Fruit fly (Drosophila melanogaster) whole organism, embryonic: ENCODE data around the gene Ipo9.

Experiments used
- ATbp ChIP-seq: fragments of 200-800 bp; sonication (Bioruptor generic); optimal IDR thresholded peaks from 2 replicates; lab custom pipeline; 2017; ENCODE audit warnings: missing biosample characterization, mild to moderate bottlenecking, missing genetic modification characterization, missing genetic modification reagents
- Bdp1 ChIP-seq: fragments of 200-800 bp; sonication (Bioruptor generic); optimal IDR thresholded peaks from 3 replicates; lab custom pipeline; 2016; ENCODE audit warnings: missing biosample characterization, missing genetic modification characterization
- CG12219 ChIP-seq: fragments of 200-800 bp; sonication (Bioruptor generic); optimal IDR thresholded peaks from 3 replicates; lab custom pipeline; 2018; ENCODE audit warnings: missing biosample characterization, mild to moderate bottlenecking, missing genetic modification characterization
- CG13894 ChIP-seq: fragments of 200-800 bp; sonication (Bioruptor generic); optimal IDR thresholded peaks from 3 replicates; lab custom pipeline; 2018; ENCODE audit warnings: missing biosample characterization, mild to moderate bottlenecking, missing genetic modification characterization, moderate library complexity
- CG17186 ChIP-seq: fragments of 200-800 bp; sonication (Bioruptor generic); optimal IDR thresholded peaks from 3 replicates; lab custom pipeline; 2017; ENCODE audit warnings: missing biosample characterization, missing genetic modification reagents, missing genetic modification characterization
- CG17802 ChIP-seq: fragments of 200-800 bp; sonication (Bioruptor generic); optimal IDR thresholded peaks from 2 replicates; lab custom pipeline; 2018; ENCODE audit warnings: missing biosample characterization, mild to moderate bottlenecking, missing genetic modification characterization, moderate library complexity
- CG18619 ChIP-seq: fragments of 200-800 bp; sonication (Bioruptor generic); optimal IDR thresholded peaks from 3 replicates; lab custom pipeline; 2017; ENCODE audit warnings: missing biosample characterization, mild to moderate bottlenecking, missing genetic modification characterization
- CG2678 ChIP-seq: fragments of 200-800 bp; sonication (Bioruptor generic); optimal IDR thresholded peaks from 3 replicates; lab custom pipeline; 2019; ENCODE audit warnings: missing biosample characterization, mild to moderate bottlenecking, missing genetic modification characterization, moderate library complexity
- CG3407 ChIP-seq: fragments of 200-800 bp; sonication (Bioruptor generic); optimal IDR thresholded peaks from 2 replicates; lab custom pipeline; 2018; ENCODE audit warnings: missing biosample characterization, mild to moderate bottlenecking, missing genetic modification characterization
- CG4328 ChIP-seq: fragments of 200-800 bp; sonication (Bioruptor generic); optimal IDR thresholded peaks from 3 replicates; lab custom pipeline; 2017; ENCODE audit warnings: missing biosample characterization, missing genetic modification reagents, missing genetic modification characterization
- CG6254 ChIP-seq: fragments of 200-800 bp; sonication (Bioruptor generic); optimal IDR thresholded peaks from 3 replicates; lab custom pipeline; 2017; ENCODE audit warnings: mild to moderate bottlenecking, missing biosample characterization, missing genetic modification reagents, missing genetic modification characterization
- CG7839 ChIP-seq: fragments of 200-800 bp; sonication (Bioruptor generic); optimal IDR thresholded peaks from 3 replicates; lab custom pipeline; 2018; ENCODE audit warnings: missing biosample characterization, mild to moderate bottlenecking, missing genetic modification characterization, moderate library complexity
- CG7928 ChIP-seq: fragments of 200-800 bp; sonication (Bioruptor generic); optimal IDR thresholded peaks from 2 replicates; lab custom pipeline; 2017; ENCODE audit warnings: missing biosample characterization, mild to moderate bottlenecking, missing genetic modification characterization
- CG8924 ChIP-seq: fragments of 200-800 bp; optimal IDR thresholded peaks from 3 replicates; lab custom pipeline; 2019; ENCODE audit warnings: missing biosample characterization, mild to moderate bottlenecking, missing genetic modification characterization, moderate library complexity
- CG9727 ChIP-seq: fragments of 200-800 bp; sonication (Bioruptor generic); optimal IDR thresholded peaks from 3 replicates; lab custom pipeline; 2017; ENCODE audit warnings: missing biosample characterization, mild to moderate bottlenecking, missing genetic modification characterization
- Camta ChIP-seq: fragments of 200-800 bp; sonication (Bioruptor generic); optimal IDR thresholded peaks from 2 replicates; lab custom pipeline; 2016; ENCODE audit warnings: missing biosample characterization, missing genetic modification characterization
- D19A ChIP-seq: fragments of 200-800 bp; optimal IDR thresholded peaks from 3 replicates; lab custom pipeline; 2019; ENCODE audit warnings: missing biosample characterization, mild to moderate bottlenecking, missing genetic modification characterization, moderate library complexity
- GATAe ChIP-seq: fragments of 200-800 bp; sonication (Bioruptor generic); conservative IDR thresholded peaks from 2 replicates; pipeline ENCODE4 v1.3.6; 2022; ENCODE audit warnings: missing biosample characterization, missing genetic modification characterization
- HHEX ChIP-seq: fragments of 200-800 bp; sonication (Bioruptor generic); optimal IDR thresholded peaks from 3 replicates; lab custom pipeline; 2017; ENCODE audit warnings: missing biosample characterization, mild to moderate bottlenecking, missing genetic modification characterization, missing genetic modification reagents
- Hr51 ChIP-seq, 2 experiments: fragments of 200-800 bp; sonication (Bioruptor generic); optimal IDR thresholded peaks; 2 replicates in 1 of 2; 3 replicates in 1 of 2; lab custom pipeline; 2016 to 2018; ENCODE audit warnings: missing biosample characterization in 2 of 2, missing genetic modification characterization in 2 of 2, mild to moderate bottlenecking in 1 of 2, moderate library complexity in 1 of 2
- Hr78 ChIP-seq, 2 experiments: fragments of 200-800 bp in 1 of 2; fragments of >200 bp in 1 of 2; sonication (Bioruptor generic) in 1 of 2; optimal IDR thresholded peaks; 2 replicates each; lab custom pipeline; 2017 to 2019; ENCODE audit warnings: missing biosample characterization in 2 of 2, missing genetic modification characterization in 2 of 2, mild to moderate bottlenecking in 1 of 2, moderate library complexity in 1 of 2
- Kr ChIP-seq: fragments of 200-800 bp; sonication (Bioruptor generic); optimal IDR thresholded peaks from 2 replicates; lab custom pipeline; 2017; ENCODE audit warnings: missing biosample characterization, mild to moderate bottlenecking, missing genetic modification characterization
- Lim3 ChIP-seq: fragments of 200-800 bp; sonication (Bioruptor generic); IDR thresholded peaks from 2 replicates; pipeline ENCODE4 v1.3.6; 2022; ENCODE audit warnings: missing biosample characterization, missing genetic modification characterization
- Lpt ChIP-seq: fragments of >200 bp; optimal IDR thresholded peaks from 2 replicates; lab custom pipeline; 2018; ENCODE audit warnings: missing biosample characterization, missing genetic modification characterization
- Mes4 ChIP-seq: fragments of 200-800 bp; sonication (Bioruptor generic); optimal IDR thresholded peaks from 2 replicates; lab custom pipeline; 2016; ENCODE audit warnings: missing biosample characterization, missing genetic modification characterization
- NC2β ChIP-seq: fragments of 200-800 bp; sonication (Bioruptor generic); optimal IDR thresholded peaks from 2 replicates; lab custom pipeline; 2016; ENCODE audit warnings: missing biosample characterization, missing genetic modification characterization
- NFAT ChIP-seq: fragments of 200-800 bp; sonication (Bioruptor generic); IDR thresholded peaks from 2 replicates; pipeline ENCODE4 v1.3.6; 2022; ENCODE audit warnings: missing biosample characterization, missing genetic modification characterization
- Optix ChIP-seq: fragments of 200-800 bp; sonication (Bioruptor generic); IDR thresholded peaks from 3 replicates; pipeline ENCODE4 v1.3.6; 2022; ENCODE audit warnings: missing biosample characterization, missing genetic modification characterization
- PHDP ChIP-seq: fragments of 200-800 bp; sonication (Bioruptor generic); optimal IDR thresholded peaks from 3 replicates; lab custom pipeline; 2018; ENCODE audit warnings: missing biosample characterization, mild to moderate bottlenecking, missing genetic modification characterization, moderate library complexity
- Ptx1 ChIP-seq: fragments of 200-800 bp; sonication (Bioruptor generic); IDR thresholded peaks from 2 replicates; pipeline ENCODE4 v1.3.6; 2022; ENCODE audit warnings: missing biosample characterization, missing genetic modification characterization
- bowl ChIP-seq: fragments of 200-800 bp; sonication (Bioruptor generic); IDR thresholded peaks from 2 replicates; pipeline ENCODE4 v1.3.6; 2022; ENCODE audit warnings: missing biosample characterization, missing genetic modification characterization
- cg ChIP-seq: fragments of 200-800 bp; sonication (Bioruptor generic); optimal IDR thresholded peaks from 3 replicates; lab custom pipeline; 2019; ENCODE audit warnings: missing biosample characterization, mild to moderate bottlenecking, missing genetic modification characterization, moderate library complexity
- chinmo ChIP-seq: fragments of 200-800 bp; sonication (Bioruptor generic); IDR thresholded peaks from 4 replicates; pipeline ENCODE4 v1.3.6; 2022; ENCODE audit warnings: missing biosample characterization, missing genetic modification characterization; ENCODE audit not compliant: partially characterized antibody
- chm ChIP-seq: fragments of 200-800 bp; sonication (Bioruptor generic); IDR thresholded peaks from 2 replicates; pipeline ENCODE4 v1.3.6; 2022; ENCODE audit warnings: missing biosample characterization, missing genetic modification characterization
- crp ChIP-seq, 2 experiments: fragments of 200-800 bp; sonication (Bioruptor generic); optimal IDR thresholded peaks; 2 replicates in 1 of 2; 3 replicates in 1 of 2; lab custom pipeline; 2017; ENCODE audit warnings: missing biosample characterization in 2 of 2, missing genetic modification characterization in 2 of 2, mild to moderate bottlenecking in 1 of 2, moderate library complexity in 1 of 2
- cwo ChIP-seq: fragments of 200-800 bp; sonication (Bioruptor generic); optimal IDR thresholded peaks from 3 replicates; lab custom pipeline; 2017; ENCODE audit warnings: missing biosample characterization, missing genetic modification characterization, mild to moderate bottlenecking, moderate library complexity, missing genetic modification reagents
- gcm2 ChIP-seq: fragments of 200-800 bp; sonication (Bioruptor generic); optimal IDR thresholded peaks from 2 replicates; lab custom pipeline; 2016; ENCODE audit warnings: missing biosample characterization, missing genetic modification characterization
- gsb ChIP-seq: fragments of 200-800 bp; sonication (Bioruptor generic); IDR thresholded peaks from 2 replicates; pipeline ENCODE4 v1.3.6; 2022; ENCODE audit warnings: missing biosample characterization, missing genetic modification characterization
- insv ChIP-seq, 2 experiments: fragments of 200-800 bp; sonication (Bioruptor generic); optimal IDR thresholded peaks; 3 replicates each; lab custom pipeline; 2016 to 2018; ENCODE audit warnings: missing biosample characterization in 2 of 2, missing genetic modification characterization in 2 of 2
- nerfin-2 ChIP-seq: fragments of 200-800 bp; sonication (Bioruptor generic); IDR thresholded peaks from 2 replicates; pipeline ENCODE4 v1.3.6; 2022; ENCODE audit warnings: missing biosample characterization, missing genetic modification characterization; ENCODE audit not compliant: partially characterized antibody
- p53 ChIP-seq: fragments of 200-800 bp; sonication (Bioruptor generic); optimal IDR thresholded peaks from 2 replicates; lab custom pipeline; 2016; ENCODE audit warnings: missing biosample characterization, missing genetic modification characterization
- shn ChIP-seq: fragments of 200-800 bp; sonication (Bioruptor generic); optimal IDR thresholded peaks from 3 replicates; lab custom pipeline; 2016; ENCODE audit warnings: missing biosample characterization, missing genetic modification characterization
- sob ChIP-seq: fragments of 200-800 bp; sonication (Bioruptor generic); IDR thresholded peaks from 2 replicates; pipeline ENCODE4 v1.3.6; 2022; ENCODE audit warnings: missing biosample characterization, missing genetic modification characterization
- tap ChIP-seq: fragments of 200-800 bp; optimal IDR thresholded peaks from 3 replicates; lab custom pipeline; 2019; ENCODE audit warnings: missing biosample characterization, mild to moderate bottlenecking, missing genetic modification characterization, moderate library complexity
- tio ChIP-seq: fragments of 200-800 bp; sonication (Bioruptor generic); optimal IDR thresholded peaks from 2 replicates; lab custom pipeline; 2017; ENCODE audit warnings: missing biosample characterization, missing genetic modification characterization, inconsistent platforms
- unc-4 ChIP-seq: fragments of 200-800 bp; sonication (Bioruptor generic); IDR thresholded peaks from 2 replicates; pipeline ENCODE4 v1.3.6; 2022; ENCODE audit warnings: missing biosample characterization, missing genetic modification characterization; ENCODE audit not compliant: partially characterized antibody

The Ipo9 gene

dm6 chr3R:11457286-11457685, 45.0 kb downstream of the Ipo9 start (continued):
- TF ChIP-seq CG2678 (no peak), GATAe (peak; percentile 52; the same call in 1 of the 2 replicates), chinmo (GFP tag; lab: Robert Waterston, UW) (peak; percentile 61; the same call in 2 of the 4 replicates), ATbp (GFP tag; lab: Kevin White, UChicago) (no peak), Lpt (GFP tag; lab: Kevin White, UChicago) (no peak), CG6254 (GFP tag; lab: Kevin White, UChicago) (peak; percentile 20), CG18619 (GFP tag; lab: Kevin White, UChicago) (no peak), chm (GFP tag; lab: Robert Waterston, UW) (no peak), Bdp1 (GFP tag; lab: Kevin White, UChicago) (no peak)

DNA sequence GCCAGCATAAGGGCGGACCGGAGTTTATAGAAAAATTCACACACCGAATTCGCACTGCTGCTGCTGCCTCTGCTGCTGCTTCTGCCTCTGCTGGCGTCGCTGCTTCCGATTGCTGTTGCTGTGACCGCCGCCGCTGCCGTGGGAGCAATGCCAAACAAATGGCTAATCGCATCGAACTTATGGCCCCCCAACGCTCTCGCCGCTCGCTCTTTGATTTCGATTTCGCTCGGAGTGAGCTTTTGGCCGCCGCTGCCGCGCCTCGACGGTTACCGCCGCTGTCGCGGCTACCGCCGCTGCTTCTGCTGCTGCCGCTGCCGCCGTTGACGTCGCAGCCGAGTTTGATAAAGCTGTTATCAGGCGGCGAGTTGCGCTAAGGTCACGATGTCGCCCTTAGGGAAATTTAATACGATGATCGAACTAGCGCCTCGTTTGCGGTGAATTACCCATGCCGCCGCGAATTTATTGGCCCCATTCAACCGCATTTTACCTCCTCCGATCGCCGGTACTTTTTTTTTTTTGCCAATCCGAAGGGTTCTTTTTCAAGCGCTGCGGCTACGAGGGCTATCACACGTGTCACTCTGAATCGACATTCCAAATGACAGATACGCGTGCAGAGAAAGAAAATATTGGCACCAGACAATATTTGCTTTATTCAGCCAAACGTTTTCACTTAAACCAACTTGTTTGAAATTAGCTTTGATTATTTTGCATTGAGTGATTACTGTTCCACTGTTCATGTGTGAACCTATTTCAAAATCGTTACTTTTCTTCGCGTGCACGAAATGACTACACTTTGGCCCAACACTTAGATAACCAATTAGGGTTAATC, 45.9 kb downstream of the Ipo9 start:
- TF ChIP-seq CG13894 (tag; lab: Kevin White, UChicago) (peak; percentile 21), Camta (GFP tag; lab: Kevin White, UChicago) (peak; percentile 56), CG4328 (no peak), NC2β (GFP tag; lab: Kevin White, UChicago) (peak; percentile 34), CG7928 (peak; percentile 29), Hr51 (GFP tag; optimal IDR thresholded peaks at IDR 0.05; lab: Kevin White, UChicago) (peak; percentile 48 to 53), p53 (no peak), insv (GFP tag; optimal IDR thresholded peaks at IDR 0.05; lab: Kevin White, UChicago) (no peak), CG8924 (tag; lab: Kevin White, UChicago) (peak; percentile 48), CG3407 (GFP tag; lab: Kevin White, UChicago) (peak; percentile 1), CG17802 (peak; percentile 15), HHEX (GFP tag; lab: Kevin White, UChicago) (peak; percentile 70), CG12219 (GFP tag; lab: Kevin White, UChicago) (peak; percentile 49), Kr (no peak), NFAT (GFP tag; lab: Robert Waterston, UW) (peak; percentile 71), CG2678 (peak; percentile 79), cwo (GFP tag; lab: Kevin White, UChicago) (peak; percentile 85), nerfin-2 (GFP tag; lab: Robert Waterston, UW) (0 out of 2 replicates have a peak, but pooled peaks have one; percentile 17), sob (peak; percentile 85), gcm2 (GFP tag; lab: Kevin White, UChicago) (no peak), PHDP (tag; lab: Kevin White, UChicago) (peak; percentile 67), shn (peak; percentile 51), Optix (peak; percentile 68; the same call in 2 of the 3 replicates), bowl (GFP tag; lab: Robert Waterston, UW) (no peak), CG7839 (tag; lab: Kevin White, UChicago) (peak; percentile 76), tap (tag; lab: Kevin White, UChicago) (peak; percentile 45), tio (GFP tag; lab: Kevin White, UChicago) (peak; percentile 25), CG9727 (peak; percentile 60), crp (GFP tag; optimal IDR thresholded peaks at IDR 0.05; lab: Kevin White, UChicago) (peak in 1 of 2 experiments; percentile 4), Ptx1 (GFP tag; lab: Robert Waterston, UW) (peak; percentile 86), gsb (GFP tag; lab: Robert Waterston, UW) (peak; percentile 83), unc-4 (no peak), Mes4 (GFP tag; lab: Kevin White, UChicago) (peak; percentile 26), Lim3 (GFP tag; lab: Robert Waterston, UW) (no peak), D19A (tag; lab: Kevin White, UChicago) (peak; percentile 18), Hr78 (GFP tag; optimal IDR thresholded peaks at IDR 0.05; lab: Kevin White, UChicago) (peak in 1 of 2 experiments; percentile 60), cg (GFP tag; lab: Kevin White, UChicago) (no peak), CG17186 (GFP tag; lab: Kevin White, UChicago) (no peak)
